Worm (Caenorhabditis elegans) whole organism, young adult: ENCODE results near the gene col-106.

Experiments
- D2030.7 ChIP-seq: fragments of 200-800 bp; sonication (Bioruptor generic); IDR thresholded peaks from 2 replicates; pipeline ENCODE4 v1.3.6; 2022; ENCODE audit warnings: missing genetic modification reagents, missing genetic modification characterization, missing compliant biosample characterization
- F10E7.11 ChIP-seq: sonication (generic microtip); optimal IDR thresholded peaks from 2 replicates; lab custom pipeline; 2017; ENCODE audit warnings: mild to moderate bottlenecking, missing genetic modification characterization, moderate library complexity, missing compliant biosample characterization
- F23B12.7 ChIP-seq: sonication (generic microtip); optimal IDR thresholded peaks from 2 replicates; lab custom pipeline; 2017; ENCODE audit warnings: missing genetic modification characterization, mild to moderate bottlenecking, missing compliant biosample characterization, antibody characterized with exemption, moderate library complexity; ENCODE audit not compliant: insufficient read depth
- F37B4.10 ChIP-seq: fragments of 200-800 bp; sonication (Bioruptor generic); IDR thresholded peaks from 2 replicates; pipeline ENCODE4 v1.3.6; 2022; ENCODE audit warnings: missing genetic modification characterization, missing compliant biosample characterization
- F39B2.1 ChIP-seq: fragments of 200-800 bp; sonication (Bioruptor generic); IDR thresholded peaks from 2 replicates; pipeline ENCODE4 v1.3.6; 2022; ENCODE audit warnings: missing genetic modification reagents, missing genetic modification characterization, missing compliant biosample characterization
- F52B5.7 ChIP-seq: sonication (generic microtip); optimal IDR thresholded peaks from 2 replicates; lab custom pipeline; 2016; ENCODE audit warnings: mild to moderate bottlenecking, missing genetic modification characterization, missing compliant biosample characterization
- F55B11.4 ChIP-seq: sonication (generic microtip); optimal IDR thresholded peaks from 2 replicates; lab custom pipeline; 2016; ENCODE audit warnings: missing compliant biosample characterization, missing genetic modification characterization, borderline replicate concordance; ENCODE audit not compliant: insufficient read depth
- K12H6.12 ChIP-seq: fragments of 200-800 bp; sonication (Bioruptor generic); optimal IDR thresholded peaks from 2 replicates; lab custom pipeline; 2018; ENCODE audit warnings: mild to moderate bottlenecking, missing genetic modification characterization, missing compliant biosample characterization
- Y79H2A.3 ChIP-seq: fragments of 200-800 bp; sonication (Bioruptor generic); conservative IDR thresholded peaks from 2 replicates; pipeline ENCODE4 v1.3.6; 2022; ENCODE audit warnings: missing genetic modification reagents, missing genetic modification characterization, missing compliant biosample characterization
- aptf-3 ChIP-seq: fragments of 200-800 bp; sonication (Bioruptor generic); IDR thresholded peaks from 2 replicates; pipeline ENCODE4 v1.3.6; 2022; ENCODE audit warnings: missing genetic modification characterization, missing compliant biosample characterization
- athp-1 ChIP-seq: sonication (generic microtip); optimal IDR thresholded peaks from 2 replicates; lab custom pipeline; 2017; ENCODE audit warnings: mild to moderate bottlenecking, missing genetic modification characterization, missing compliant biosample characterization
- attf-5 ChIP-seq: fragments of 200-800 bp; sonication (Bioruptor generic); optimal IDR thresholded peaks from 2 replicates; lab custom pipeline; 2018; ENCODE audit warnings: mild to moderate bottlenecking, missing genetic modification characterization, missing compliant biosample characterization
- ccch-3 ChIP-seq: fragments of 200-800 bp; sonication (Bioruptor generic); optimal IDR thresholded peaks from 2 replicates; lab custom pipeline; 2018; ENCODE audit warnings: mild to moderate bottlenecking, missing genetic modification characterization, missing compliant biosample characterization
- cebp-1 ChIP-seq, 2 experiments: fragments of 200-800 bp in 1 of 2; sonication (Bioruptor generic) in 1 of 2; sonication (generic microtip) in 1 of 2; IDR thresholded peaks in 1 of 2; optimal IDR thresholded peaks in 1 of 2; 2 replicates each; pipeline versions ENCODE4 v1.3.6 to Lab custom; 2017 to 2022; ENCODE audit warnings: missing compliant biosample characterization in 2 of 2, missing genetic modification characterization in 2 of 2, mild to moderate bottlenecking in 1 of 2, missing genetic modification reagents in 1 of 2, moderate library complexity in 1 of 2
- ceh-27 ChIP-seq: fragments of 200-800 bp; sonication (Bioruptor generic); optimal IDR thresholded peaks from 2 replicates; lab custom pipeline; 2018; ENCODE audit warnings: mild to moderate bottlenecking, missing genetic modification characterization, moderate library complexity, missing compliant biosample characterization
- ceh-58 ChIP-seq: fragments of 200-800 bp; sonication (Bioruptor generic); IDR thresholded peaks from 2 replicates; pipeline ENCODE4 v1.3.6; 2022; ENCODE audit warnings: missing genetic modification characterization, missing compliant biosample characterization
- dox-1 ChIP-seq: fragments of 200-800 bp; sonication (Bioruptor generic); IDR thresholded peaks from 2 replicates; pipeline ENCODE4 v1.3.6; 2022; ENCODE audit warnings: missing genetic modification reagents, missing genetic modification characterization, missing compliant biosample characterization
- ekl-4 ChIP-seq: fragments of 200-800 bp; sonication (Bioruptor generic); IDR thresholded peaks from 2 replicates; pipeline ENCODE4 v1.3.6; 2022; ENCODE audit warnings: missing genetic modification reagents, missing genetic modification characterization, missing compliant biosample characterization
- fkh-3 ChIP-seq: sonication (generic microtip); optimal IDR thresholded peaks from 2 replicates; lab custom pipeline; 2016; ENCODE audit warnings: mild to moderate bottlenecking, missing genetic modification characterization, missing compliant biosample characterization
- hlh-26 ChIP-seq: fragments of 200-800 bp; sonication (Bioruptor generic); conservative IDR thresholded peaks from 2 replicates; pipeline ENCODE4 v1.3.6; 2022; ENCODE audit warnings: missing genetic modification reagents, missing genetic modification characterization, missing compliant biosample characterization
- hmg-1.2 ChIP-seq: fragments of 200-800 bp; sonication (Bioruptor generic); IDR thresholded peaks from 2 replicates; pipeline ENCODE4 v1.3.6; 2022; ENCODE audit warnings: missing genetic modification reagents, missing genetic modification characterization, missing compliant biosample characterization
- lin-26 ChIP-seq: fragments of 200-800 bp; sonication (Bioruptor generic); IDR thresholded peaks from 2 replicates; pipeline ENCODE4 v1.3.6; 2022; ENCODE audit warnings: missing genetic modification reagents, missing genetic modification characterization, missing compliant biosample characterization
- lin-40 ChIP-seq: sonication (generic microtip); optimal IDR thresholded peaks from 2 replicates; lab custom pipeline; 2016; ENCODE audit warnings: missing genetic modification characterization, mild to moderate bottlenecking, missing compliant biosample characterization, missing genotype, missing genetic modification reagents
- lin-54 ChIP-seq: fragments of 200-800 bp; sonication (Bioruptor generic); optimal IDR thresholded peaks from 2 replicates; lab custom pipeline; 2018; ENCODE audit warnings: mild to moderate bottlenecking, missing genetic modification characterization, missing compliant biosample characterization
- lsy-27 ChIP-seq: sonication (generic microtip); optimal IDR thresholded peaks from 2 replicates; lab custom pipeline; 2017; ENCODE audit warnings: missing genetic modification characterization, mild to moderate bottlenecking, missing compliant biosample characterization, antibody characterized with exemption, missing genotype, borderline replicate concordance; ENCODE audit not compliant: insufficient read depth
- madf-10 ChIP-seq: sonication (generic microtip); optimal IDR thresholded peaks from 2 replicates; lab custom pipeline; 2016; ENCODE audit warnings: mild to moderate bottlenecking, missing genetic modification characterization, missing compliant biosample characterization
- madf-6 ChIP-seq: fragments of 200-800 bp; sonication (Bioruptor generic); IDR thresholded peaks from 2 replicates; pipeline ENCODE4 v1.3.6; 2022; ENCODE audit warnings: missing genetic modification reagents, missing genetic modification characterization, missing compliant biosample characterization
- mcd-1 ChIP-seq: fragments of 200-800 bp; sonication (Bioruptor generic); IDR thresholded peaks from 2 replicates; pipeline ENCODE4 v1.3.6; 2022; ENCODE audit warnings: missing genetic modification reagents, missing genetic modification characterization, missing compliant biosample characterization
- mes-4 ChIP-seq: sonication (generic microtip); optimal IDR thresholded peaks from 2 replicates; lab custom pipeline; 2016; ENCODE audit warnings: missing genotype, missing genetic modification characterization, missing compliant biosample characterization
- nfya-2 ChIP-seq: fragments of 200-800 bp; sonication (Bioruptor generic); IDR thresholded peaks from 2 replicates; pipeline ENCODE4 v1.3.6; 2022; ENCODE audit warnings: missing genetic modification reagents, missing genetic modification characterization, missing compliant biosample characterization
- nhr-80 ChIP-seq: sonication (generic microtip); optimal IDR thresholded peaks from 2 replicates; lab custom pipeline; 2016; ENCODE audit warnings: missing genetic modification characterization, missing compliant biosample characterization
- rcor-1 ChIP-seq: fragments of 200-800 bp; sonication (Bioruptor generic); IDR thresholded peaks from 2 replicates; pipeline ENCODE4 v1.3.6; 2022; ENCODE audit warnings: missing genetic modification reagents, missing genetic modification characterization, missing compliant biosample characterization
- rec-8 ChIP-seq, 2 experiments: sonication (generic microtip); optimal IDR thresholded peaks; 2 replicates each; lab custom pipeline; 2016; ENCODE audit warnings: mild to moderate bottlenecking in 2 of 2, missing genetic modification characterization in 2 of 2, missing genetic modification reagents in 2 of 2, missing genotype in 2 of 2, missing biosample characterization in 1 of 2, missing compliant biosample characterization in 1 of 2, moderate library complexity in 1 of 2
- sea-2 ChIP-seq: fragments of 200-800 bp; sonication (Bioruptor generic); IDR thresholded peaks from 2 replicates; pipeline ENCODE4 v1.3.6; 2022; ENCODE audit warnings: missing genetic modification characterization, missing compliant biosample characterization
- snpc-4 ChIP-seq, 5 experiments: fragments of 150-350 bp in 1 of 5; sonication (generic microtip) in 4 of 5; optimal IDR thresholded peaks; 2 replicates each; lab custom pipeline; 2014 to 2018; ENCODE audit warnings: missing genetic modification characterization in 5 of 5, missing biosample characterization in 3 of 5, antibody characterized with exemption in 2 of 5, mild to moderate bottlenecking in 2 of 5, missing compliant biosample characterization in 2 of 5, missing genotype in 2 of 5, moderate library complexity in 2 of 5, missing genetic modification reagents in 1 of 5
- somi-1 ChIP-seq: fragments of 200-800 bp; sonication (Bioruptor generic); optimal IDR thresholded peaks from 2 replicates; lab custom pipeline; 2018; ENCODE audit warnings: mild to moderate bottlenecking, missing genetic modification characterization, missing compliant biosample characterization
- tbp1 ChIP-seq: fragments of 200-800 bp; sonication (Bioruptor generic); optimal IDR thresholded peaks from 2 replicates; lab custom pipeline; 2018; ENCODE audit warnings: mild to moderate bottlenecking, missing genetic modification characterization, missing compliant biosample characterization
- tlf-1 ChIP-seq: fragments of 200-800 bp; sonication (Bioruptor generic); optimal IDR thresholded peaks from 2 replicates; lab custom pipeline; 2018; ENCODE audit warnings: mild to moderate bottlenecking, missing genetic modification characterization, missing compliant biosample characterization
- unc-62 ChIP-seq: fragments of 150-350 bp; optimal IDR thresholded peaks from 2 replicates; lab custom pipeline; 2014; ENCODE audit warnings: missing biosample characterization, missing genetic modification reagents, missing genetic modification characterization
- ztf-18 ChIP-seq: sonication (generic microtip); optimal IDR thresholded peaks from 2 replicates; lab custom pipeline; 2016; ENCODE audit warnings: missing genotype, mild to moderate bottlenecking, missing genetic modification characterization, missing compliant biosample characterization
- ztf-22 ChIP-seq: fragments of 200-800 bp; sonication (Bioruptor generic); optimal IDR thresholded peaks from 2 replicates; lab custom pipeline; 2018; ENCODE audit warnings: mild to moderate bottlenecking, missing genetic modification characterization, moderate library complexity, missing compliant biosample characterization
- ztf-25 ChIP-seq: fragments of 200-800 bp; sonication (Bioruptor generic); IDR thresholded peaks from 2 replicates; pipeline ENCODE4 v1.3.6; 2022; ENCODE audit warnings: missing genetic modification reagents, missing genetic modification characterization, missing compliant biosample characterization
- ztf-26 ChIP-seq: sonication (generic microtip); optimal IDR thresholded peaks from 2 replicates; lab custom pipeline; 2017; ENCODE audit warnings: missing genetic modification characterization, missing compliant biosample characterization

The col-106 gene

DNA sequence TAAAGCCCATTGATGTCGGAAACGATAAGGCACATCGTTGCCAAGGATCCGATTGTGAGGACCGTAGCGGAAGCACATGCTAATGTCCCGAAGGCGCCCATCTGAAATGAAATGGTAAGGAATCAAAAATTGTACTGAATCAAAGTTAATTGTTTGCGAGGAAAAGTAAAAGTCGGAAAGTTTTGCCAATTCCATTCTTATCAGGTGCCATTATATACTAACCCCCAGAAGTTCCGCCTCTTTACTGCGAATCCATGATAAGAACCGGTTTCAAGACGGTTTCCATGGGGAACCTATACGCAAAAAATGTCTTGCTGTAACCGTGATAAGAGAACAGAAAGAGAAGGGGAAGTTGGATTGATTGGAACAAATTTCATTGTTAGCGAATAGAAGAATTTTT lies at the start of gene col-106:
Gene col-106 (minus strand): TSS at position 101 of the 400 bp plus-strand sequence.
- TF ChIP-seq rec-8 (tag; optimal IDR thresholded peaks at IDR 0.05; lab: Kevin White, UChicago): no peak
- TF ChIP-seq, all 124 proteins: peak for 0

DNA sequence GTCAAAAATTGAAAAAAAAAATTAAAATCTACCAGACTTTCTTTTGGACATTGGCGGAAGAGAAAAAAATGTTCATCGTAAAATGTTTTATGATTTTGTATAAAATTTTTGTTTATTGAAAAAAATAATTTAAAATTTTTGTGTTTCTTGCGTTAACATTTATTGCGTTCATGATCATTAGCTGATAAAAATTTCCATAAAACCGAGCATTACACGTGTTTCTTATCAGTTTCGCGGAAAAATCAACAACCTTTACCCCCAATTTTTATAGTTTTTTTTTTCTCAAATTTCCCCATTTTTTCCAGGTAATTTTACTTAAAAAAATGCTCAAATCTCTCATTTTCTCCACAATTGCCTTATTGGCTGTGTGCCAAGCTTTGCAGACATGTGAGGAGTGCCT lies 49.7 kb upstream of the col-106 start, which contains the start of gene txt-4:
Gene txt-4 (plus strand): TSS at position 324 of the 400 bp plus-strand sequence.
- peak; percentile 24 for TF ChIP-seq nhr-80 (tag; lab: Kevin White, UChicago)
- TF ChIP-seq lsy-27 (tag; lab: Kevin White, UChicago): no peak
- TF ChIP-seq, all 124 proteins: peak for 1

DNA sequence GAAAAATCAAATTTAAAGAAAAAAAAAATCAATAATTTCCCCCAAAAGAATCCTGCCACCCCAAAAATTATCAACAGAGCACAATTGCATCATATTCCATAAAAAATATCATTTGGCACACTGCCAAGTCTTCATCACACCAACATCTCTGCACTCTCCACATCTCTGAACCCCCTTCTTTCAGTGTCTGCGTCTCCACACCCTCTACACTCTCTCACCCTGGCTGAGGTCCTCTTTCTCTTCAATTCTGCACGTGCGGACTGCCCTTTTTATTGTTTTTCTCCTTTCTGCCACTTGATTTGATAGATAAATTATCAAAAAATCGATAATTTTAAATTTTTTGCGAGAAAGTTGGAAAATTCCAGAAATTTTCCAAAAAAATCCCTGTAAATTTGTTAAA lies 36.9 kb upstream of the col-106 start, which contains the start of gene hxk-3:
Gene hxk-3 (plus strand): TSS at position 179 of the 400 bp plus-strand sequence.
- TF ChIP-seq athp-1 (peak; percentile 1), Y79H2A.3 (GFP tag; lab: Robert Waterston, UW) (no peak), ceh-27 (GFP tag; lab: Kevin White, UChicago) (peak; percentile 49), F55B11.4 (tag; lab: Kevin White, UChicago) (no peak), F39B2.1 (GFP tag; lab: Robert Waterston, UW) (no peak), attf-5 (peak; percentile 56), nfya-2 (GFP tag; lab: Robert Waterston, UW) (no peak), dox-1 (GFP tag; lab: Robert Waterston, UW) (peak; percentile 51), lin-40 (peak; percentile 34), cebp-1 (GFP tag; IDR thresholded peaks at IDR 0.05; lab: Robert Waterston, UW) (no peak), cebp-1 (tag; optimal IDR thresholded peaks at IDR 0.05; lab: Kevin White, UChicago) (peak; percentile 44), mcd-1 (GFP tag; lab: Robert Waterston, UW) (peak; percentile 65), aptf-3 (no peak), lin-26 (GFP tag; lab: Robert Waterston, UW) (no peak), ztf-26 (tag; lab: Kevin White, UChicago) (peak; percentile 55), snpc-4 (GFP tag; optimal IDR thresholded peaks at IDR 0.05; lab: Kevin White, UChicago) (no peak), snpc-4 (tag; optimal IDR thresholded peaks at IDR 0.05; lab: Kevin White, UChicago) (peak in 1 of 4 experiments; percentile 24), somi-1 (GFP tag; lab: Kevin White, UChicago) (no peak), ztf-18 (tag; lab: Kevin White, UChicago) (peak; percentile 26), hmg-1.2 (GFP tag; lab: Robert Waterston, UW) (peak; percentile 97), lin-54 (GFP tag; lab: Kevin White, UChicago) (peak; percentile 22), tbp1 (GFP tag; lab: Kevin White, UChicago) (peak; percentile 2), K12H6.12 (tag; lab: Kevin White, UChicago) (peak; percentile 33), ccch-3 (GFP tag; lab: Kevin White, UChicago) (no peak)

ce11 chrIV:1496679-1497033 lies 36.1 kb upstream of the col-106 start:
- no peak for TF ChIP-seq mes-4 (tag; lab: Kevin White, UChicago)
- TF ChIP-seq ztf-25: no peak
- no peak for TF ChIP-seq madf-10 (tag; lab: Kevin White, UChicago)
- no peak for TF ChIP-seq ekl-4
- no peak for TF ChIP-seq tlf-1 (GFP tag; lab: Kevin White, UChicago)
- TF ChIP-seq hlh-26 (GFP tag; lab: Robert Waterston, UW): no peak
- TF ChIP-seq fkh-3 (tag; lab: Kevin White, UChicago): no peak
- TF ChIP-seq hmg-1.2 (GFP tag; lab: Robert Waterston, UW): no peak
- no peak for TF ChIP-seq F52B5.7 (tag; lab: Kevin White, UChicago)
- TF ChIP-seq F10E7.11: no peak
- TF ChIP-seq unc-62 (GFP tag; lab: Kevin White, UChicago): no peak
- no peak for TF ChIP-seq ztf-22 (GFP tag; lab: Kevin White, UChicago)
- TF ChIP-seq F23B12.7 (tag; lab: Kevin White, UChicago): no peak
- no peak for TF ChIP-seq sea-2 (GFP tag; lab: Robert Waterston, UW)
- no peak for TF ChIP-seq rcor-1 (GFP tag; lab: Robert Waterston, UW)
- TF ChIP-seq D2030.7 (GFP tag; lab: Robert Waterston, UW): no peak
- peak; percentile 77 for TF ChIP-seq athp-1
- TF ChIP-seq madf-6 (GFP tag; lab: Robert Waterston, UW): peak; percentile 75
- TF ChIP-seq F37B4.10 (GFP tag; lab: Robert Waterston, UW): no peak
- TF ChIP-seq ceh-58 (GFP tag; lab: Robert Waterston, UW): no peak
- no peak for TF ChIP-seq F39B2.1 (GFP tag; lab: Robert Waterston, UW)
